Worm (Caenorhabditis elegans) whole organism, young adult: ENCODE measurements around the gene B0252.11.
A peak's percentile ranks its signal among the peaks of the same experiment; 100 is the strongest.

ENCODE experiments used
- C06A6.2 ChIP-seq: fragments of 200-800 bp; sonication (Bioruptor generic); conservative IDR thresholded peaks from 2 replicates; pipeline ENCODE4 v1.3.6; 2022; ENCODE audit warnings: missing genetic modification characterization, missing compliant biosample characterization
- D2030.7 ChIP-seq: fragments of 200-800 bp; sonication (Bioruptor generic); IDR thresholded peaks from 2 replicates; pipeline ENCODE4 v1.3.6; 2022; ENCODE audit warnings: missing genetic modification reagents, missing genetic modification characterization, missing compliant biosample characterization
- F23B12.7 ChIP-seq: sonication (generic microtip); optimal IDR thresholded peaks from 2 replicates; lab custom pipeline; 2017; ENCODE audit warnings: missing genetic modification characterization, mild to moderate bottlenecking, missing compliant biosample characterization, antibody characterized with exemption, moderate library complexity; ENCODE audit not compliant: insufficient read depth
- F33H1.4 ChIP-seq: fragments of 200-800 bp; sonication (Bioruptor generic); IDR thresholded peaks from 2 replicates; pipeline ENCODE4 v1.3.6; 2022; ENCODE audit warnings: missing genetic modification reagents, missing genetic modification characterization, missing compliant biosample characterization
- F39B2.1 ChIP-seq: fragments of 200-800 bp; sonication (Bioruptor generic); IDR thresholded peaks from 2 replicates; pipeline ENCODE4 v1.3.6; 2022; ENCODE audit warnings: missing genetic modification reagents, missing genetic modification characterization, missing compliant biosample characterization
- F57C9.4 ChIP-seq: sonication (generic microtip); optimal IDR thresholded peaks from 2 replicates; lab custom pipeline; 2017; ENCODE audit warnings: mild to moderate bottlenecking, missing genetic modification characterization, missing compliant biosample characterization
- K11D2.4 ChIP-seq: fragments of 200-800 bp; sonication (Bioruptor generic); IDR thresholded peaks from 2 replicates; pipeline ENCODE4 v1.3.6; 2022; ENCODE audit warnings: missing genetic modification reagents, missing genetic modification characterization, missing compliant biosample characterization
- Y67H2A.10 ChIP-seq: fragments of 200-800 bp; sonication (Bioruptor generic); conservative IDR thresholded peaks from 2 replicates; pipeline ENCODE4 v1.3.6; 2022; ENCODE audit warnings: missing genetic modification reagents, missing genetic modification characterization, missing compliant biosample characterization
- Y95B8A.8 ChIP-seq: fragments of 200-800 bp; sonication (Bioruptor generic); IDR thresholded peaks from 2 replicates; pipeline ENCODE4 v1.3.6; 2022; ENCODE audit warnings: missing genetic modification reagents, missing genetic modification characterization, missing compliant biosample characterization
- aptf-3 ChIP-seq: fragments of 200-800 bp; sonication (Bioruptor generic); IDR thresholded peaks from 2 replicates; pipeline ENCODE4 v1.3.6; 2022; ENCODE audit warnings: missing genetic modification characterization, missing compliant biosample characterization
- atf-7 ChIP-seq: sonication (generic microtip); optimal IDR thresholded peaks from 2 replicates; lab custom pipeline; 2017; ENCODE audit warnings: mild to moderate bottlenecking, missing genetic modification characterization, missing compliant biosample characterization
- athp-1 ChIP-seq: sonication (generic microtip); optimal IDR thresholded peaks from 2 replicates; lab custom pipeline; 2017; ENCODE audit warnings: mild to moderate bottlenecking, missing genetic modification characterization, missing compliant biosample characterization
- bed-2 ChIP-seq: fragments of 200-800 bp; sonication (Bioruptor generic); IDR thresholded peaks from 2 replicates; pipeline ENCODE4 v1.3.6; 2022; ENCODE audit warnings: missing genetic modification reagents, missing genetic modification characterization, missing compliant biosample characterization
- ceh-40 ChIP-seq: fragments of 200-800 bp; sonication (Bioruptor generic); IDR thresholded peaks from 2 replicates; pipeline ENCODE4 v1.3.6; 2022; ENCODE audit warnings: missing genetic modification characterization, missing compliant biosample characterization
- die-1 ChIP-seq: sonication (generic microtip); optimal IDR thresholded peaks from 2 replicates; lab custom pipeline; 2016; ENCODE audit warnings: missing genotype, mild to moderate bottlenecking, missing genetic modification characterization, missing compliant biosample characterization
- dox-1 ChIP-seq: fragments of 200-800 bp; sonication (Bioruptor generic); IDR thresholded peaks from 2 replicates; pipeline ENCODE4 v1.3.6; 2022; ENCODE audit warnings: missing genetic modification reagents, missing genetic modification characterization, missing compliant biosample characterization
- egl-44 ChIP-seq: fragments of 200-800 bp; sonication (Bioruptor generic); IDR thresholded peaks from 2 replicates; pipeline ENCODE4 v1.3.6; 2022; ENCODE audit warnings: missing genetic modification reagents, missing genetic modification characterization, missing compliant biosample characterization
- egrh-3 ChIP-seq: fragments of 200-800 bp; sonication (Bioruptor generic); IDR thresholded peaks from 2 replicates; pipeline ENCODE4 v1.3.6; 2022; ENCODE audit warnings: missing genetic modification reagents, missing genetic modification characterization, missing compliant biosample characterization
- ekl-4 ChIP-seq: fragments of 200-800 bp; sonication (Bioruptor generic); IDR thresholded peaks from 2 replicates; pipeline ENCODE4 v1.3.6; 2022; ENCODE audit warnings: missing genetic modification reagents, missing genetic modification characterization, missing compliant biosample characterization
- hmg-1.2 ChIP-seq: fragments of 200-800 bp; sonication (Bioruptor generic); IDR thresholded peaks from 2 replicates; pipeline ENCODE4 v1.3.6; 2022; ENCODE audit warnings: missing genetic modification reagents, missing genetic modification characterization, missing compliant biosample characterization
- let-526 ChIP-seq: fragments of 200-800 bp; sonication (Bioruptor generic); IDR thresholded peaks from 2 replicates; pipeline ENCODE4 v1.3.6; 2022; ENCODE audit warnings: missing genetic modification reagents, missing genetic modification characterization, missing compliant biosample characterization
- lir-1 ChIP-seq: fragments of 200-800 bp; sonication (Bioruptor generic); conservative IDR thresholded peaks from 2 replicates; pipeline ENCODE4 v1.3.6; 2022; ENCODE audit warnings: missing genetic modification reagents, missing genetic modification characterization, missing compliant biosample characterization
- lsl-1 ChIP-seq: fragments of 200-800 bp; sonication (Bioruptor generic); optimal IDR thresholded peaks from 2 replicates; lab custom pipeline; 2018; ENCODE audit warnings: mild to moderate bottlenecking, missing genetic modification characterization, moderate library complexity, missing compliant biosample characterization
- lsy-27 ChIP-seq: sonication (generic microtip); optimal IDR thresholded peaks from 2 replicates; lab custom pipeline; 2017; ENCODE audit warnings: missing genetic modification characterization, mild to moderate bottlenecking, missing compliant biosample characterization, antibody characterized with exemption, missing genotype, borderline replicate concordance; ENCODE audit not compliant: insufficient read depth
- mel-28 ChIP-seq: sonication (generic microtip); optimal IDR thresholded peaks from 2 replicates; lab custom pipeline; 2016; ENCODE audit warnings: borderline replicate concordance, mild to moderate bottlenecking, missing genetic modification characterization, missing compliant biosample characterization
- mes-4 ChIP-seq: sonication (generic microtip); optimal IDR thresholded peaks from 2 replicates; lab custom pipeline; 2016; ENCODE audit warnings: missing genotype, missing genetic modification characterization, missing compliant biosample characterization
- nfya-2 ChIP-seq: fragments of 200-800 bp; sonication (Bioruptor generic); IDR thresholded peaks from 2 replicates; pipeline ENCODE4 v1.3.6; 2022; ENCODE audit warnings: missing genetic modification reagents, missing genetic modification characterization, missing compliant biosample characterization
- nfyb-1 ChIP-seq: fragments of 200-800 bp; sonication (Bioruptor generic); IDR thresholded peaks from 2 replicates; pipeline ENCODE4 v1.3.6; 2022; ENCODE audit warnings: missing genetic modification reagents, missing genetic modification characterization, missing compliant biosample characterization
- nhr-120 ChIP-seq: fragments of 200-800 bp; sonication (Bioruptor generic); IDR thresholded peaks from 2 replicates; pipeline ENCODE4 v1.3.6; 2022; ENCODE audit warnings: missing genetic modification characterization, missing compliant biosample characterization
- nhr-27 ChIP-seq: fragments of 200-800 bp; sonication (Bioruptor generic); optimal IDR thresholded peaks from 2 replicates; lab custom pipeline; 2018; ENCODE audit warnings: mild to moderate bottlenecking, missing genetic modification characterization, moderate library complexity, missing compliant biosample characterization
- nhr-80 ChIP-seq: sonication (generic microtip); optimal IDR thresholded peaks from 2 replicates; lab custom pipeline; 2016; ENCODE audit warnings: missing genetic modification characterization, missing compliant biosample characterization
- repo-1 ChIP-seq: sonication (generic microtip); optimal IDR thresholded peaks from 2 replicates; lab custom pipeline; 2017; ENCODE audit warnings: mild to moderate bottlenecking, missing genetic modification characterization, missing compliant biosample characterization
- rpc-1 ChIP-seq, 2 experiments: fragments of 150-350 bp in 1 of 2; sonication (generic microtip) in 1 of 2; optimal IDR thresholded peaks; 2 replicates each; lab custom pipeline; 2014 to 2018; ENCODE audit warnings: missing biosample characterization in 1 of 2, missing genetic modification characterization in 1 of 2, missing genetic modification reagents in 1 of 2, missing genotype in 1 of 2
- sdz-38 ChIP-seq: sonication (generic microtip); optimal IDR thresholded peaks from 2 replicates; lab custom pipeline; 2016; ENCODE audit warnings: missing genotype, missing genetic modification characterization, missing compliant biosample characterization
- tbp1 ChIP-seq: fragments of 200-800 bp; sonication (Bioruptor generic); optimal IDR thresholded peaks from 2 replicates; lab custom pipeline; 2018; ENCODE audit warnings: mild to moderate bottlenecking, missing genetic modification characterization, missing compliant biosample characterization
- tbx-9 ChIP-seq: sonication (generic microtip); optimal IDR thresholded peaks from 2 replicates; lab custom pipeline; 2016; ENCODE audit warnings: borderline replicate concordance, missing genetic modification characterization, inconsistent platforms, missing compliant biosample characterization
- unc-130 ChIP-seq: sonication (generic microtip); optimal IDR thresholded peaks from 2 replicates; lab custom pipeline; 2016; ENCODE audit warnings: missing genetic modification reagents, missing genetic modification characterization, missing compliant biosample characterization
- unc-62 ChIP-seq: fragments of 150-350 bp; optimal IDR thresholded peaks from 2 replicates; lab custom pipeline; 2014; ENCODE audit warnings: missing biosample characterization, missing genetic modification reagents, missing genetic modification characterization
- ztf-18 ChIP-seq: sonication (generic microtip); optimal IDR thresholded peaks from 2 replicates; lab custom pipeline; 2016; ENCODE audit warnings: missing genotype, mild to moderate bottlenecking, missing genetic modification characterization, missing compliant biosample characterization
- ztf-22 ChIP-seq: fragments of 200-800 bp; sonication (Bioruptor generic); optimal IDR thresholded peaks from 2 replicates; lab custom pipeline; 2018; ENCODE audit warnings: mild to moderate bottlenecking, missing genetic modification characterization, moderate library complexity, missing compliant biosample characterization
- ztf-25 ChIP-seq: fragments of 200-800 bp; sonication (Bioruptor generic); IDR thresholded peaks from 2 replicates; pipeline ENCODE4 v1.3.6; 2022; ENCODE audit warnings: missing genetic modification reagents, missing genetic modification characterization, missing compliant biosample characterization
- ztf-3 ChIP-seq: fragments of 200-800 bp; sonication (Bioruptor generic); optimal IDR thresholded peaks from 2 replicates; lab custom pipeline; 2018; ENCODE audit warnings: mild to moderate bottlenecking, missing genetic modification characterization, missing compliant biosample characterization

B0252.11 gene

ce11 chrII:6891176-6891575, 26.4 kb downstream of the B0252.11 start (continued):
- TF ChIP-seq die-1 (no peak), nhr-27 (tag; lab: Kevin White, UChicago) (no peak), Y67H2A.10 (GFP tag; lab: Robert Waterston, UW) (no peak), sdz-38 (no peak), athp-1 (tag; lab: Kevin White, UChicago) (peak; percentile 13), C06A6.2 (peak; percentile 48), hmg-1.2 (GFP tag; lab: Robert Waterston, UW) (peak; percentile 42), F33H1.4 (GFP tag; lab: Robert Waterston, UW) (no peak), ekl-4 (GFP tag; lab: Robert Waterston, UW) (no peak), mel-28 (tag; lab: Kevin White, UChicago) (no peak), egl-44 (peak; percentile 80), ztf-25 (GFP tag; lab: Robert Waterston, UW) (no peak), F39B2.1 (GFP tag; lab: Robert Waterston, UW) (no peak), aptf-3 (GFP tag; lab: Robert Waterston, UW) (no peak), D2030.7 (GFP tag; lab: Robert Waterston, UW) (no peak), bed-2 (GFP tag; lab: Robert Waterston, UW) (no peak), nfyb-1 (GFP tag; lab: Robert Waterston, UW) (0 out of 2 replicates have a peak, but pooled peaks have one; percentile 60), nfya-2 (no peak), lsl-1 (GFP tag; lab: Kevin White, UChicago) (no peak), F57C9.4 (tag; lab: Kevin White, UChicago) (no peak), lsy-27 (tag; lab: Kevin White, UChicago) (no peak), repo-1 (tag; lab: Kevin White, UChicago) (peak; percentile 5), K11D2.4 (GFP tag; lab: Robert Waterston, UW) (no peak), tbp1 (GFP tag; lab: Kevin White, UChicago) (peak; percentile 22), unc-62 (no peak), F23B12.7 (tag; lab: Kevin White, UChicago) (no peak), egrh-3 (GFP tag; lab: Robert Waterston, UW) (peak; percentile 60), ztf-3 (GFP tag; lab: Kevin White, UChicago) (peak; percentile 52), nhr-120 (GFP tag; lab: Robert Waterston, UW) (no peak), nhr-80 (tag; lab: Kevin White, UChicago) (peak; percentile 44), tbx-9 (tag; lab: Kevin White, UChicago) (no peak), rpc-1 (optimal IDR thresholded peaks at IDR 0.05; lab: Kevin White, UChicago) (no peak), rpc-1 (tag; optimal IDR thresholded peaks at IDR 0.05; lab: Kevin White, UChicago) (no peak), ztf-22 (GFP tag; lab: Kevin White, UChicago) (no peak), ceh-40 (GFP tag; lab: Robert Waterston, UW) (no peak), let-526 (GFP tag; lab: Robert Waterston, UW) (0 out of 2 replicates have a peak, but pooled peaks have one; percentile 42), ztf-18 (tag; lab: Kevin White, UChicago) (peak; percentile 9), mes-4 (tag; lab: Kevin White, UChicago) (no peak), Y95B8A.8 (GFP tag; lab: Robert Waterston, UW) (no peak), lir-1 (GFP tag; lab: Robert Waterston, UW) (no peak), unc-130 (no peak), atf-7 (tag; lab: Kevin White, UChicago) (no peak), dox-1 (GFP tag; lab: Robert Waterston, UW) (peak; percentile 43; the same call in 1 of the 2 replicates)
- TF ChIP-seq, all 124 proteins: peak for 38
